Worm (Caenorhabditis elegans) whole organism, L3 larva: ENCODE measurements around the gene fbxc-20.

Experiments
- ama-1 ChIP-seq: fragments of 150-350 bp; optimal IDR thresholded peaks from 2 replicates; lab custom pipeline; 2018
- ceh-16 ChIP-seq: sonication (generic microtip); optimal IDR thresholded peaks from 2 replicates; lab custom pipeline; 2017; ENCODE audit warnings: missing biosample characterization, missing genetic modification characterization
- elt-2 ChIP-seq: sonication (generic microtip); optimal IDR thresholded peaks from 2 replicates; lab custom pipeline; 2016; ENCODE audit warnings: missing genetic modification reagents, mild to moderate bottlenecking, missing genetic modification characterization, missing compliant biosample characterization
- fkh-10 ChIP-seq: sonication (generic microtip); optimal IDR thresholded peaks from 2 replicates; lab custom pipeline; 2017; ENCODE audit warnings: missing biosample characterization, missing genetic modification reagents, missing genetic modification characterization
- jun-1 ChIP-seq: fragments of 150-350 bp; optimal IDR thresholded peaks from 2 replicates; lab custom pipeline; 2014; ENCODE audit warnings: missing biosample characterization, missing genetic modification reagents, missing genetic modification characterization
- mdl-1 ChIP-seq: fragments of 150-350 bp; optimal IDR thresholded peaks from 2 replicates; lab custom pipeline; 2014; ENCODE audit warnings: missing biosample characterization, missing genetic modification characterization
- nhr-25 ChIP-seq: sonication (generic microtip); optimal IDR thresholded peaks from 2 replicates; lab custom pipeline; 2017; ENCODE audit warnings: missing biosample characterization, missing genetic modification characterization
- nhr-28 ChIP-seq: fragments of 150-350 bp; optimal IDR thresholded peaks from 2 replicates; lab custom pipeline; 2014; ENCODE audit warnings: missing biosample characterization, missing genetic modification characterization
- pqm-1 ChIP-seq: fragments of 150-350 bp; optimal IDR thresholded peaks from 2 replicates; lab custom pipeline; 2017; ENCODE audit warnings: missing biosample characterization, missing genetic modification characterization, inconsistent platforms
- skn-1 ChIP-seq: fragments of 150-350 bp; optimal IDR thresholded peaks from 2 replicates; lab custom pipeline; 2014; ENCODE audit warnings: missing biosample characterization, missing genetic modification characterization
- snpc-4 ChIP-seq: fragments of 150-350 bp; optimal IDR thresholded peaks from 2 replicates; lab custom pipeline; 2014; ENCODE audit warnings: missing biosample characterization, missing genetic modification characterization
- ztf-11 ChIP-seq: fragments of 150-350 bp; optimal IDR thresholded peaks from 2 replicates; lab custom pipeline; 2014; ENCODE audit warnings: missing biosample characterization, missing genetic modification characterization

DNA sequence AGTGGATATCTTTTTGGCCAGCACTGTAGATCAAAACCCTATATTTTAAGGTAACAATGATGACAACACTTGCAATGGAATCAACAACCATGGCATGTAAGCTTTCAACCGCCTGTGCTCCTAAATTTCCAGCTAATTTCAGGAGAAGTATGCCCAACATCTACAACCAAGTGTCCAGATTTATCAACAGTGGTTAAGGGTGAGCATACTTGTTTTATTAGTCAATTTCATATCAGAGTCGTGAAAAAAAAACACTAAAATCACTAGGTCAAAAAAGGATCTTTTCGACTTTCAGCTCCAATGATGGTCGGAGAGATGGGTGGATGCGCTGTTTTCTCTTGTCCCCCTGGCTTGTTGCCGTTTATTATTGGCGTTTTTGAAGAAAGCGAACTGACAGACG is 15.0 kb upstream of the fbxc-20 start, which contains the start of gene F16G10.1:
- TF ChIP-seq nhr-28 (no peak), jun-1 (no peak), snpc-4 (tag; lab: Kevin White, UChicago) (no peak), ceh-16 (no peak), elt-2 (tag; lab: Kevin White, UChicago) (no peak), skn-1 (tag; lab: Kevin White, UChicago) (no peak), mdl-1 (tag; lab: Kevin White, UChicago) (no peak), fkh-10 (GFP tag; lab: Kevin White, UChicago) (no peak), ama-1 (no peak), nhr-25 (tag; lab: Kevin White, UChicago) (no peak), pqm-1 (no peak), ztf-11 (tag; lab: Kevin White, UChicago) (no peak)
